Worm (Caenorhabditis elegans) whole organism, mixed stage, embryonic: ENCODE results near the gene nfx-1.

Source experiments
- M03D4.4 ChIP-seq: sonication (generic microtip); optimal IDR thresholded peaks from 2 replicates; lab custom pipeline; 2017; ENCODE audit warnings: mild to moderate bottlenecking, missing genetic modification characterization, missing compliant biosample characterization
- bed-3 ChIP-seq: fragments of 200-800 bp; sonication (Bioruptor generic); optimal IDR thresholded peaks from 3 replicates; lab custom pipeline; 2018; ENCODE audit warnings: mild to moderate bottlenecking, missing genetic modification characterization, moderate library complexity, missing compliant biosample characterization
- blmp-1 ChIP-seq: fragments of 150-350 bp; optimal IDR thresholded peaks from 2 replicates; lab custom pipeline; 2014; ENCODE audit warnings: missing biosample characterization, missing genetic modification characterization
- ces-1 ChIP-seq: fragments of 150-350 bp; optimal IDR thresholded peaks from 2 replicates; lab custom pipeline; 2014; ENCODE audit warnings: missing biosample characterization, missing genetic modification reagents, missing genetic modification characterization
- cnd-1 ChIP-seq: fragments of 200-800 bp; sonication (Bioruptor generic); optimal IDR thresholded peaks from 2 replicates; lab custom pipeline; 2018; ENCODE audit warnings: mild to moderate bottlenecking, missing genetic modification characterization, missing compliant biosample characterization
- drap-1 ChIP-seq: fragments of 200-800 bp; sonication (Bioruptor generic); optimal IDR thresholded peaks from 3 replicates; lab custom pipeline; 2018; ENCODE audit warnings: mild to moderate bottlenecking, missing genetic modification characterization, missing compliant biosample characterization
- elt-1 ChIP-seq: sonication (generic microtip); optimal IDR thresholded peaks from 2 replicates; lab custom pipeline; 2017; ENCODE audit warnings: missing genetic modification characterization, mild to moderate bottlenecking, missing compliant biosample characterization, antibody characterized with exemption, moderate library complexity, borderline replicate concordance; ENCODE audit not compliant: insufficient read depth
- elt-3 ChIP-seq: fragments of 150-350 bp; optimal IDR thresholded peaks from 2 replicates; lab custom pipeline; 2014; ENCODE audit warnings: missing biosample characterization, missing genetic modification characterization
- flh-1 ChIP-seq: fragments of 200-800 bp; sonication (Bioruptor generic); optimal IDR thresholded peaks from 2 replicates; lab custom pipeline; 2018; ENCODE audit warnings: mild to moderate bottlenecking, missing genetic modification characterization, moderate library complexity, missing compliant biosample characterization
- hlh-1 ChIP-seq: fragments of 150-350 bp; optimal IDR thresholded peaks from 2 replicates; lab custom pipeline; 2014; ENCODE audit warnings: missing biosample characterization, missing genetic modification reagents, missing genetic modification characterization
- lsy-2 ChIP-seq: fragments of 150-350 bp; optimal IDR thresholded peaks from 2 replicates; lab custom pipeline; 2014; ENCODE audit warnings: missing biosample characterization, missing genetic modification characterization
- mab-5 ChIP-seq: fragments of 150-350 bp; optimal IDR thresholded peaks from 2 replicates; lab custom pipeline; 2014; ENCODE audit warnings: missing biosample characterization, missing genetic modification characterization
- mep-1 ChIP-seq: fragments of 150-350 bp; optimal IDR thresholded peaks from 2 replicates; lab custom pipeline; 2017; ENCODE audit warnings: missing biosample characterization, missing genetic modification reagents, missing genetic modification characterization, inconsistent platforms
- mls-2 ChIP-seq: sonication (generic microtip); optimal IDR thresholded peaks from 2 replicates; lab custom pipeline; 2016; ENCODE audit warnings: mild to moderate bottlenecking, missing genetic modification characterization, moderate library complexity, missing compliant biosample characterization
- nhr-12 ChIP-seq: fragments of 150-350 bp; optimal IDR thresholded peaks from 2 replicates; lab custom pipeline; 2014; ENCODE audit warnings: missing biosample characterization, missing genetic modification characterization
- nhr-2 ChIP-seq: fragments of 150-350 bp; optimal IDR thresholded peaks from 2 replicates; lab custom pipeline; 2014; ENCODE audit warnings: missing biosample characterization, missing genetic modification characterization
- nhr-237 ChIP-seq: fragments of 150-350 bp; optimal IDR thresholded peaks from 2 replicates; lab custom pipeline; 2014; ENCODE audit warnings: missing biosample characterization, missing genetic modification characterization
- nhr-76 ChIP-seq: sonication (generic microtip); optimal IDR thresholded peaks from 2 replicates; lab custom pipeline; 2017; ENCODE audit warnings: missing biosample characterization, missing genetic modification characterization
- pha-4 ChIP-seq: fragments of 150-350 bp; optimal IDR thresholded peaks from 2 replicates; lab custom pipeline; 2018; ENCODE audit warnings: missing biosample characterization, missing genetic modification reagents, missing genetic modification characterization
- tbx-8 ChIP-seq: fragments of 200-800 bp; sonication (Bioruptor generic); optimal IDR thresholded peaks from 2 replicates; lab custom pipeline; 2018; ENCODE audit warnings: mild to moderate bottlenecking, missing genetic modification characterization, moderate library complexity, missing compliant biosample characterization
- unc-120 ChIP-seq: sonication (generic microtip); optimal IDR thresholded peaks from 2 replicates; lab custom pipeline; 2017; ENCODE audit warnings: missing genetic modification characterization, missing compliant biosample characterization; ENCODE audit not compliant: poor library complexity, severe bottlenecking
- unc-62 ChIP-seq: fragments of 150-350 bp; optimal IDR thresholded peaks from 2 replicates; lab custom pipeline; 2014; ENCODE audit warnings: missing biosample characterization, missing genetic modification reagents, missing genetic modification characterization
- zip-8 ChIP-seq: fragments of 150-350 bp; optimal IDR thresholded peaks from 2 replicates; lab custom pipeline; 2014; ENCODE audit warnings: missing biosample characterization, missing genetic modification characterization

nfx-1 gene

ce11 chrIII:6390644-6391043, 15.5 kb downstream of the nfx-1 start, which contains the start of gene smrc-1:
TSS of gene smrc-1 (plus strand) at chrIII:6390944.
- TF ChIP-seq elt-1 (tag; lab: Kevin White, UChicago) (no peak), hlh-1 (no peak)

ce11 chrIII:6395706-6396232, 20.6 kb downstream of the nfx-1 start, which contains the start of gene oatr-1:
TSS of gene oatr-1 (minus strand) at chrIII:6396182.
- TF ChIP-seq mab-5 (no peak), flh-1 (no peak), zip-8 (tag; lab: Kevin White, UChicago) (no peak), elt-3 (tag; lab: Kevin White, UChicago) (no peak), cnd-1 (tag; lab: Kevin White, UChicago) (no peak), mls-2 (no peak)

ce11 chrIII:6396381-6396780, 21.2 kb downstream of the nfx-1 start:
- TF ChIP-seq elt-1 (tag; lab: Kevin White, UChicago) (peak; percentile 7), M03D4.4 (tag; lab: Kevin White, UChicago) (no peak)
- TF ChIP-seq, all 35 proteins: peak for 1

ce11 chrIII:6398124-6398523, 22.9 kb downstream of the nfx-1 start:
- TF ChIP-seq nhr-12 (tag; lab: Kevin White, UChicago) = no peak
- peak; percentile 59 for TF ChIP-seq hlh-1
- TF ChIP-seq drap-1 (GFP tag; lab: Kevin White, UChicago) = no peak
- TF ChIP-seq unc-62 (GFP tag; lab: Kevin White, UChicago) = peak; percentile 24

- TF ChIP-seq nhr-12 (tag; lab: Kevin White, UChicago) = no peak
- peak; percentile 57 for TF ChIP-seq ces-1 (GFP tag; lab: Kevin White, UChicago)
- TF ChIP-seq unc-62 (GFP tag; lab: Kevin White, UChicago) = no peak
- no peak for TF ChIP-seq cnd-1 (tag; lab: Kevin White, UChicago)
- no peak for TF ChIP-seq lsy-2 (tag; lab: Kevin White, UChicago)
- TF ChIP-seq drap-1 (GFP tag; lab: Kevin White, UChicago) = no peak
- no peak for TF ChIP-seq bed-3 (GFP tag; lab: Kevin White, UChicago)
These were observed 24.2 kb downstream of the nfx-1 start for ce11 chrIII:6399424-6399823.

ce11 chrIII:6402346-6402745, 27.2 kb downstream of the nfx-1 start:
- no peak for TF ChIP-seq pha-4
- peak; percentile 69 for TF ChIP-seq unc-120
- no peak for TF ChIP-seq flh-1
- no peak for TF ChIP-seq mep-1 (tag; lab: Kevin White, UChicago)
- no peak for TF ChIP-seq elt-1 (tag; lab: Kevin White, UChicago)
- peak; percentile 99 for TF ChIP-seq hlh-1
- TF ChIP-seq unc-62 (GFP tag; lab: Kevin White, UChicago) = peak; percentile 89
- no peak for TF ChIP-seq zip-8 (tag; lab: Kevin White, UChicago)
- no peak for TF ChIP-seq elt-3 (tag; lab: Kevin White, UChicago)
- TF ChIP-seq nhr-12 (tag; lab: Kevin White, UChicago) = no peak
- TF ChIP-seq mab-5 = peak; percentile 48
- TF ChIP-seq nhr-2 (tag; lab: Kevin White, UChicago) = no peak

ce11 chrIII:6402810-6403209, 27.6 kb downstream of the nfx-1 start:
- no peak for TF ChIP-seq blmp-1 (tag; lab: Kevin White, UChicago)
- no peak for TF ChIP-seq pha-4
- no peak for TF ChIP-seq bed-3 (GFP tag; lab: Kevin White, UChicago)
- no peak for TF ChIP-seq nhr-237
- TF ChIP-seq M03D4.4 (tag; lab: Kevin White, UChicago) = no peak
- no peak for TF ChIP-seq tbx-8 (GFP tag; lab: Kevin White, UChicago)
- no peak for TF ChIP-seq elt-1 (tag; lab: Kevin White, UChicago)
- no peak for TF ChIP-seq ces-1 (GFP tag; lab: Kevin White, UChicago)
- no peak for TF ChIP-seq nhr-12 (tag; lab: Kevin White, UChicago)
- TF ChIP-seq zip-8 (tag; lab: Kevin White, UChicago) = no peak
- no peak for TF ChIP-seq drap-1 (GFP tag; lab: Kevin White, UChicago)
- no peak for TF ChIP-seq cnd-1 (tag; lab: Kevin White, UChicago)
- no peak for TF ChIP-seq nhr-76 (tag; lab: Kevin White, UChicago)
